Worm (Caenorhabditis elegans) whole organism, midembryonic: ENCODE results near the gene nuo-4.

Experiments used
- T22C8.4 ChIP-seq: fragments of 200-800 bp; sonication (Bioruptor generic); IDR thresholded peaks from 2 replicates; pipeline ENCODE4 v1.3.6; 2022; ENCODE audit warnings: missing genetic modification characterization, missing compliant biosample characterization
- flt-1 ChIP-seq: fragments of 200-800 bp; sonication (Bioruptor generic); IDR thresholded peaks from 2 replicates; pipeline ENCODE4 v1.3.6; 2022; ENCODE audit warnings: missing genetic modification characterization, missing compliant biosample characterization
- med-1 ChIP-seq: sonication (generic microtip); optimal IDR thresholded peaks from 2 replicates; lab custom pipeline; 2017; ENCODE audit warnings: missing genetic modification characterization, mild to moderate bottlenecking, missing compliant biosample characterization, antibody characterized with exemption, missing genetic modification reagents; ENCODE audit not compliant: insufficient read depth
- tab-1 ChIP-seq: fragments of 200-800 bp; sonication (Bioruptor generic); IDR thresholded peaks from 2 replicates; pipeline ENCODE4 v1.3.6; 2022; ENCODE audit warnings: missing genetic modification characterization, missing compliant biosample characterization
- ztf-23 ChIP-seq: fragments of 200-800 bp; sonication (Bioruptor generic); IDR thresholded peaks from 2 replicates; pipeline ENCODE4 v1.3.6; 2022; ENCODE audit warnings: missing genetic modification reagents, missing genetic modification characterization, missing compliant biosample characterization
- ztf-29 ChIP-seq: fragments of 200-800 bp; sonication (Bioruptor generic); IDR thresholded peaks from 2 replicates; pipeline ENCODE4 v1.3.6; 2022; ENCODE audit warnings: missing genetic modification reagents, missing genetic modification characterization, missing compliant biosample characterization

DNA sequence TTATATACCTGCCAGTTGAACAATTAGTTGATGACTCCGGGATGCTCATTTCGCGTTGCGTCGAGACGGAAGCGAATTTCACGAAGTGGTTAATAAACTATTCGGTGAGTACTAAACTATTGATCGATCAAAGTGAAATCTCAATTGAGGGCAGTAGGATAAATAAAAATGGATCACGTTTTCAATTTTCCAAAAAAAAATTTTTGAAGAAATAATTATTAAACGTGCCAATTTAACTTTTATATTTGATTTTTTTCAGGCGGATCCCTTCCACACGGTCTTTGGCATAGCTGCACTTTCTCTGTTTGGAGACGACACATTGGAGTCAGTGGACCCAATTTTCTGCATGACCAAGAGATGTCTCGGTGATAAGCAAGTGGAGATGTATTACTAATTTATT, 22.6 kb downstream of the nuo-4 start, which contains the start of gene B0280.17:
- no peak for TF ChIP-seq flt-1
- TF ChIP-seq med-1 (GFP tag; lab: Kevin White, UChicago), result no peak
- TF ChIP-seq ztf-29 (GFP tag; lab: Robert Waterston, UW), result no peak
- no peak for TF ChIP-seq tab-1
- TF ChIP-seq ztf-23 (GFP tag; lab: Robert Waterston, UW), result no peak
- TF ChIP-seq T22C8.4 (GFP tag; lab: Robert Waterston, UW), result no peak
